Worm (Caenorhabditis elegans) whole organism, young adult: ENCODE data around the gene fbxb-104.

Experiments
- B0019.2 ChIP-seq: fragments of 200-800 bp; sonication (Bioruptor generic); conservative IDR thresholded peaks from 2 replicates; pipeline ENCODE4 v1.3.6; 2022; ENCODE audit warnings: missing genetic modification reagents, missing genetic modification characterization, missing compliant biosample characterization
- B0035.1 ChIP-seq: sonication (generic microtip); optimal IDR thresholded peaks from 2 replicates; lab custom pipeline; 2016; ENCODE audit warnings: missing genetic modification characterization, mild to moderate bottlenecking, missing compliant biosample characterization, missing genotype, missing genetic modification reagents
- B0261.1 ChIP-seq: sonication (generic microtip); optimal IDR thresholded peaks from 2 replicates; lab custom pipeline; 2016; ENCODE audit warnings: mild to moderate bottlenecking, missing genetic modification characterization, moderate library complexity, missing compliant biosample characterization
- C06A6.2 ChIP-seq: fragments of 200-800 bp; sonication (Bioruptor generic); conservative IDR thresholded peaks from 2 replicates; pipeline ENCODE4 v1.3.6; 2022; ENCODE audit warnings: missing genetic modification characterization, missing compliant biosample characterization
- F10E7.11 ChIP-seq: sonication (generic microtip); optimal IDR thresholded peaks from 2 replicates; lab custom pipeline; 2017; ENCODE audit warnings: mild to moderate bottlenecking, missing genetic modification characterization, moderate library complexity, missing compliant biosample characterization
- F33H1.4 ChIP-seq: fragments of 200-800 bp; sonication (Bioruptor generic); IDR thresholded peaks from 2 replicates; pipeline ENCODE4 v1.3.6; 2022; ENCODE audit warnings: missing genetic modification reagents, missing genetic modification characterization, missing compliant biosample characterization
- F55B11.4 ChIP-seq: sonication (generic microtip); optimal IDR thresholded peaks from 2 replicates; lab custom pipeline; 2016; ENCODE audit warnings: missing compliant biosample characterization, missing genetic modification characterization, borderline replicate concordance; ENCODE audit not compliant: insufficient read depth
- F57A8.1 ChIP-seq: fragments of 200-800 bp; sonication (Bioruptor generic); optimal IDR thresholded peaks from 2 replicates; lab custom pipeline; 2018; ENCODE audit warnings: mild to moderate bottlenecking, missing genetic modification characterization, moderate library complexity, missing compliant biosample characterization
- Y53F4B.3 ChIP-seq: fragments of 200-800 bp; sonication (Bioruptor generic); IDR thresholded peaks from 2 replicates; pipeline ENCODE4 v1.3.6; 2022; ENCODE audit warnings: missing genetic modification reagents, missing genetic modification characterization, missing compliant biosample characterization
- Y67H2A.10 ChIP-seq: fragments of 200-800 bp; sonication (Bioruptor generic); conservative IDR thresholded peaks from 2 replicates; pipeline ENCODE4 v1.3.6; 2022; ENCODE audit warnings: missing genetic modification reagents, missing genetic modification characterization, missing compliant biosample characterization
- Y79H2A.3 ChIP-seq: fragments of 200-800 bp; sonication (Bioruptor generic); conservative IDR thresholded peaks from 2 replicates; pipeline ENCODE4 v1.3.6; 2022; ENCODE audit warnings: missing genetic modification reagents, missing genetic modification characterization, missing compliant biosample characterization
- Y95B8A.8 ChIP-seq: fragments of 200-800 bp; sonication (Bioruptor generic); IDR thresholded peaks from 2 replicates; pipeline ENCODE4 v1.3.6; 2022; ENCODE audit warnings: missing genetic modification reagents, missing genetic modification characterization, missing compliant biosample characterization
- ama-1 ChIP-seq, 3 experiments: fragments of 150-350 bp in 1 of 3; sonication (generic microtip) in 2 of 3; optimal IDR thresholded peaks; 2 replicates each; lab custom pipeline; 2014 to 2018; ENCODE audit warnings: missing biosample characterization in 2 of 3, missing genetic modification characterization in 2 of 3, missing genetic modification reagents in 2 of 3
- aptf-3 ChIP-seq: fragments of 200-800 bp; sonication (Bioruptor generic); IDR thresholded peaks from 2 replicates; pipeline ENCODE4 v1.3.6; 2022; ENCODE audit warnings: missing genetic modification characterization, missing compliant biosample characterization
- bed-1 ChIP-seq: fragments of 200-800 bp; sonication (Bioruptor generic); IDR thresholded peaks from 2 replicates; pipeline ENCODE4 v1.3.6; 2022; ENCODE audit warnings: missing genetic modification reagents, missing genetic modification characterization, missing compliant biosample characterization
- bed-2 ChIP-seq: fragments of 200-800 bp; sonication (Bioruptor generic); IDR thresholded peaks from 2 replicates; pipeline ENCODE4 v1.3.6; 2022; ENCODE audit warnings: missing genetic modification reagents, missing genetic modification characterization, missing compliant biosample characterization
- ccch-3 ChIP-seq: fragments of 200-800 bp; sonication (Bioruptor generic); optimal IDR thresholded peaks from 2 replicates; lab custom pipeline; 2018; ENCODE audit warnings: mild to moderate bottlenecking, missing genetic modification characterization, missing compliant biosample characterization
- ceh-40 ChIP-seq: fragments of 200-800 bp; sonication (Bioruptor generic); IDR thresholded peaks from 2 replicates; pipeline ENCODE4 v1.3.6; 2022; ENCODE audit warnings: missing genetic modification characterization, missing compliant biosample characterization
- dox-1 ChIP-seq: fragments of 200-800 bp; sonication (Bioruptor generic); IDR thresholded peaks from 2 replicates; pipeline ENCODE4 v1.3.6; 2022; ENCODE audit warnings: missing genetic modification reagents, missing genetic modification characterization, missing compliant biosample characterization
- dpff-1 ChIP-seq: sonication (generic microtip); optimal IDR thresholded peaks from 2 replicates; lab custom pipeline; 2017; ENCODE audit warnings: mild to moderate bottlenecking, missing genetic modification characterization, missing compliant biosample characterization
- fkh-3 ChIP-seq: sonication (generic microtip); optimal IDR thresholded peaks from 2 replicates; lab custom pipeline; 2016; ENCODE audit warnings: mild to moderate bottlenecking, missing genetic modification characterization, missing compliant biosample characterization
- gei-17 ChIP-seq: fragments of 200-800 bp; sonication (Bioruptor generic); optimal IDR thresholded peaks from 2 replicates; lab custom pipeline; 2018; ENCODE audit warnings: mild to moderate bottlenecking, missing genetic modification characterization, missing compliant biosample characterization
- lag-1 ChIP-seq: fragments of 200-800 bp; sonication (Bioruptor generic); IDR thresholded peaks from 2 replicates; pipeline ENCODE4 v1.3.6; 2022; ENCODE audit warnings: missing genetic modification reagents, missing genetic modification characterization, missing compliant biosample characterization
- let-607 ChIP-seq, 2 experiments: fragments of 200-800 bp in 1 of 2; sonication (Bioruptor generic) in 1 of 2; sonication (generic microtip) in 1 of 2; optimal IDR thresholded peaks; 2 replicates each; lab custom pipeline; 2016 to 2018; ENCODE audit warnings: mild to moderate bottlenecking in 2 of 2, missing compliant biosample characterization in 2 of 2, missing genetic modification characterization in 2 of 2, moderate library complexity in 2 of 2, missing genotype in 1 of 2
- lin-35 ChIP-seq, 3 experiments: fragments of 150-350 bp in 2 of 3; sonication (generic microtip) in 1 of 3; optimal IDR thresholded peaks; 2 replicates each; lab custom pipeline; 2014 to 2018; ENCODE audit warnings: missing biosample characterization in 3 of 3, missing genetic modification characterization in 3 of 3, missing genetic modification reagents in 3 of 3
- lin-54 ChIP-seq: fragments of 200-800 bp; sonication (Bioruptor generic); optimal IDR thresholded peaks from 2 replicates; lab custom pipeline; 2018; ENCODE audit warnings: mild to moderate bottlenecking, missing genetic modification characterization, missing compliant biosample characterization
- lsy-27 ChIP-seq: sonication (generic microtip); optimal IDR thresholded peaks from 2 replicates; lab custom pipeline; 2017; ENCODE audit warnings: missing genetic modification characterization, mild to moderate bottlenecking, missing compliant biosample characterization, antibody characterized with exemption, missing genotype, borderline replicate concordance; ENCODE audit not compliant: insufficient read depth
- madf-6 ChIP-seq: fragments of 200-800 bp; sonication (Bioruptor generic); IDR thresholded peaks from 2 replicates; pipeline ENCODE4 v1.3.6; 2022; ENCODE audit warnings: missing genetic modification reagents, missing genetic modification characterization, missing compliant biosample characterization
- madf-8 ChIP-seq: fragments of 200-800 bp; sonication (Bioruptor generic); conservative IDR thresholded peaks from 2 replicates; pipeline ENCODE4 v1.3.6; 2022; ENCODE audit warnings: missing genetic modification reagents, missing genetic modification characterization, missing compliant biosample characterization
- mxl-1 ChIP-seq: sonication (generic microtip); optimal IDR thresholded peaks from 2 replicates; lab custom pipeline; 2016; ENCODE audit warnings: missing genetic modification characterization, missing compliant biosample characterization
- nfya-1 ChIP-seq: sonication (generic microtip); optimal IDR thresholded peaks from 2 replicates; lab custom pipeline; 2017; ENCODE audit warnings: antibody characterized with exemption, missing compliant biosample characterization, missing genetic modification characterization, borderline replicate concordance; ENCODE audit not compliant: insufficient read depth
- nfya-2 ChIP-seq: fragments of 200-800 bp; sonication (Bioruptor generic); IDR thresholded peaks from 2 replicates; pipeline ENCODE4 v1.3.6; 2022; ENCODE audit warnings: missing genetic modification reagents, missing genetic modification characterization, missing compliant biosample characterization
- nhr-80 ChIP-seq: sonication (generic microtip); optimal IDR thresholded peaks from 2 replicates; lab custom pipeline; 2016; ENCODE audit warnings: missing genetic modification characterization, missing compliant biosample characterization
- nhr-90 ChIP-seq: sonication (generic microtip); optimal IDR thresholded peaks from 2 replicates; lab custom pipeline; 2016; ENCODE audit warnings: missing genotype, mild to moderate bottlenecking, missing genetic modification characterization, missing compliant biosample characterization
- pbrm-1 ChIP-seq: fragments of 200-800 bp; sonication (Bioruptor generic); IDR thresholded peaks from 2 replicates; pipeline ENCODE4 v1.3.6; 2022; ENCODE audit warnings: missing genetic modification reagents, missing genetic modification characterization, missing compliant biosample characterization
- rcor-1 ChIP-seq: fragments of 200-800 bp; sonication (Bioruptor generic); IDR thresholded peaks from 2 replicates; pipeline ENCODE4 v1.3.6; 2022; ENCODE audit warnings: missing genetic modification reagents, missing genetic modification characterization, missing compliant biosample characterization
- rec-8 ChIP-seq, 2 experiments: sonication (generic microtip); optimal IDR thresholded peaks; 2 replicates each; lab custom pipeline; 2016; ENCODE audit warnings: mild to moderate bottlenecking in 2 of 2, missing genetic modification characterization in 2 of 2, missing genetic modification reagents in 2 of 2, missing genotype in 2 of 2, missing biosample characterization in 1 of 2, missing compliant biosample characterization in 1 of 2, moderate library complexity in 1 of 2
- sea-2 ChIP-seq: fragments of 200-800 bp; sonication (Bioruptor generic); IDR thresholded peaks from 2 replicates; pipeline ENCODE4 v1.3.6; 2022; ENCODE audit warnings: missing genetic modification characterization, missing compliant biosample characterization
- snpc-1.1 ChIP-seq: sonication (generic microtip); optimal IDR thresholded peaks from 2 replicates; lab custom pipeline; 2017; ENCODE audit warnings: missing genetic modification characterization, mild to moderate bottlenecking, missing compliant biosample characterization, antibody characterized with exemption, moderate library complexity, missing genotype, missing genetic modification reagents; ENCODE audit not compliant: insufficient read depth
- snpc-1.3 ChIP-seq: sonication (generic microtip); optimal IDR thresholded peaks from 2 replicates; lab custom pipeline; 2017; ENCODE audit warnings: missing genetic modification characterization, mild to moderate bottlenecking, missing compliant biosample characterization, antibody characterized with exemption, moderate library complexity, missing genotype, missing genetic modification reagents; ENCODE audit not compliant: insufficient read depth
- snpc-3.4 ChIP-seq: sonication (generic microtip); optimal IDR thresholded peaks from 2 replicates; lab custom pipeline; 2017; ENCODE audit warnings: missing genetic modification characterization, mild to moderate bottlenecking, missing compliant biosample characterization, antibody characterized with exemption, moderate library complexity, missing genotype, missing genetic modification reagents
- somi-1 ChIP-seq: fragments of 200-800 bp; sonication (Bioruptor generic); optimal IDR thresholded peaks from 2 replicates; lab custom pipeline; 2018; ENCODE audit warnings: mild to moderate bottlenecking, missing genetic modification characterization, missing compliant biosample characterization
- tlf-1 ChIP-seq: fragments of 200-800 bp; sonication (Bioruptor generic); optimal IDR thresholded peaks from 2 replicates; lab custom pipeline; 2018; ENCODE audit warnings: mild to moderate bottlenecking, missing genetic modification characterization, missing compliant biosample characterization
- xnd-1 ChIP-seq: sonication (generic microtip); optimal IDR thresholded peaks from 2 replicates; lab custom pipeline; 2016; ENCODE audit warnings: missing genotype, missing genetic modification reagents, missing genetic modification characterization, missing compliant biosample characterization
- ztf-25 ChIP-seq: fragments of 200-800 bp; sonication (Bioruptor generic); IDR thresholded peaks from 2 replicates; pipeline ENCODE4 v1.3.6; 2022; ENCODE audit warnings: missing genetic modification reagents, missing genetic modification characterization, missing compliant biosample characterization

The fbxb-104 gene

DNA sequence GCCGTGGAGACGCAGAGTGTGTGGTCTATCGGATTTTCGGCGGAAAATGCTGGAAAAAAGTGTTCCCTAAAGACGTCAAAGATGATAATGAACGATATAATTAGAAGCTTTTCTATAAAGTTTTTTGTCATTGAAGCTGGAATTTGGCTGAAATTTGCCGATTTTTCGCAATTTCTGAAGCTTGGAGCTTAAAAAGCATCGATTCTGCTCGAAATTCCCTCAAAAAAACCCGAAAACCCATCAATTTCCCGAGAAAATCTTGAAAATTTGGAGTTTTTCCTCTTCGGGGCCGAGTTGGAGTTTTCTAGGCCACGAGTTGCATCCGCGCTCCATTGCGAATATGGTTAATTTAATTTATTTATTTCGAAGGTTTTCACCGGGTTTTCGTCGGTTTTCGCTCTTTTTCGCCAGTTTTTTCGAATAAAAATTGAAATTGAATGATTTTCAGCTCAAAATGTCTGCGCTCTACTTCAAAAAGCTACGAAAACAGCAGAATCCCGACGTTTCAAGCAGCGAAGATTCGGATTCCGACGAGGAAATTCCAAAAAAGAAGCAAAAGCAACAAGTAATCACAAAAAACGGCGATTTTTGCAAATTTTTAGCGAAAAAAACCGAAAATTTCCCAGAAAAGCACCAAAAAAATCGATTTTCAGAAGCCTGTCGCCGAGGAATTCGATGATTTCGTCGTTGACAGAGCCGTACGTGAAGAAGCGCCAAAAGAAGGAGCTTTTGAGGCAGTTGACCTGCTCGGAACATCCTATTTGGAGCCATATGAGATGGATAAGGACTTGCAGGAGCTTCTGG lies 25.7 kb upstream of the fbxb-104 start, which contains the start of the genes col-71 and Y49F6B.2 (continued):
- no peak for TF ChIP-seq sea-2
- TF ChIP-seq bed-2 (GFP tag; lab: Robert Waterston, UW) = peak; percentile 59; the same call in 1 of the 2 replicates
- no peak for TF ChIP-seq snpc-1.1 (tag; lab: Kevin White, UChicago)
- no peak for TF ChIP-seq B0035.1 (tag; lab: Kevin White, UChicago)
- TF ChIP-seq B0019.2 = no peak
- TF ChIP-seq Y67H2A.10 (GFP tag; lab: Robert Waterston, UW) = 0 out of 2 replicates have a peak, but pooled peaks have one; percentile 50
- no peak for TF ChIP-seq Y53F4B.3 (GFP tag; lab: Robert Waterston, UW)
- no peak for TF ChIP-seq aptf-3 (GFP tag; lab: Robert Waterston, UW)
- no peak for TF ChIP-seq ccch-3 (GFP tag; lab: Kevin White, UChicago)
- TF ChIP-seq gei-17 (GFP tag; lab: Kevin White, UChicago) = no peak
- no peak for TF ChIP-seq dpff-1 (tag; lab: Kevin White, UChicago)
- TF ChIP-seq F10E7.11 (tag; lab: Kevin White, UChicago) = no peak
- peak; percentile 28; the same call in 1 of the 2 replicates for TF ChIP-seq madf-8 (GFP tag; lab: Robert Waterston, UW)
- peak; percentile 58; the same call in 1 of the 2 replicates for TF ChIP-seq pbrm-1 (GFP tag; lab: Robert Waterston, UW)
- no peak for TF ChIP-seq lsy-27 (tag; lab: Kevin White, UChicago)
- no peak for TF ChIP-seq Y95B8A.8 (GFP tag; lab: Robert Waterston, UW)
- peak; percentile 37 to 49 for TF ChIP-seq rec-8 (tag; optimal IDR thresholded peaks at IDR 0.05; lab: Kevin White, UChicago)
- TF ChIP-seq fkh-3 (tag; lab: Kevin White, UChicago) = no peak
- no peak for TF ChIP-seq nhr-90
- no peak for TF ChIP-seq B0261.1 (tag; lab: Kevin White, UChicago)
- no peak for TF ChIP-seq somi-1 (GFP tag; lab: Kevin White, UChicago)
- no peak for TF ChIP-seq nfya-1 (tag; lab: Kevin White, UChicago)
- no peak for TF ChIP-seq ama-1 (optimal IDR thresholded peaks at IDR 0.05; lab: Kevin White, UChicago)
- TF ChIP-seq ama-1 (GFP tag; optimal IDR thresholded peaks at IDR 0.05; lab: Kevin White, UChicago) = no peak
- TF ChIP-seq C06A6.2 (GFP tag; lab: Robert Waterston, UW) = no peak
- no peak for TF ChIP-seq xnd-1 (tag; lab: Kevin White, UChicago)
- peak; percentile 92 for TF ChIP-seq dox-1
- no peak for TF ChIP-seq nfya-2 (GFP tag; lab: Robert Waterston, UW)
- no peak for TF ChIP-seq snpc-3.4 (tag; lab: Kevin White, UChicago)
- no peak for TF ChIP-seq lag-1 (GFP tag; lab: Robert Waterston, UW)
- no peak for TF ChIP-seq ceh-40 (GFP tag; lab: Robert Waterston, UW)
- TF ChIP-seq F57A8.1 = no peak
- TF ChIP-seq nhr-80 (tag; lab: Kevin White, UChicago) = peak; percentile 21
- TF ChIP-seq lin-54 (GFP tag; lab: Kevin White, UChicago) = peak; percentile 62
- peak; percentile 54 for TF ChIP-seq F33H1.4 (GFP tag; lab: Robert Waterston, UW)
- TF ChIP-seq snpc-1.3 (tag; lab: Kevin White, UChicago) = no peak
- no peak for TF ChIP-seq bed-1 (GFP tag; lab: Robert Waterston, UW)
- no peak for TF ChIP-seq mxl-1 (tag; lab: Kevin White, UChicago)
- peak in 1 of 2 experiments; percentile 52 for TF ChIP-seq let-607 (tag; optimal IDR thresholded peaks at IDR 0.05; lab: Kevin White, UChicago)
- TF ChIP-seq Y79H2A.3 = no peak
- TF ChIP-seq F55B11.4 = no peak
- peak; percentile 18 for TF ChIP-seq tlf-1 (GFP tag; lab: Kevin White, UChicago)
- 0 out of 2 replicates have a peak, but pooled peaks have one; percentile 70 for TF ChIP-seq ztf-25 (GFP tag; lab: Robert Waterston, UW)
- TF ChIP-seq madf-6 (GFP tag; lab: Robert Waterston, UW) = peak; percentile 63
- peak in 2 of 3 experiments; percentile 21 to 67 for TF ChIP-seq lin-35 (GFP tag; optimal IDR thresholded peaks at IDR 0.05; lab: Kevin White, UChicago)
- peak; percentile 67 for TF ChIP-seq rcor-1 (GFP tag; lab: Robert Waterston, UW)
